Worm (Caenorhabditis elegans) whole organism, midembryonic: ENCODE results near the gene cua-1.

Source experiments
- T22C8.4 ChIP-seq: fragments of 200-800 bp; sonication (Bioruptor generic); IDR thresholded peaks from 2 replicates; pipeline ENCODE4 v1.3.6; 2022; ENCODE audit warnings: missing genetic modification characterization, missing compliant biosample characterization
- cog-1 ChIP-seq: sonication (generic microtip); optimal IDR thresholded peaks from 2 replicates; lab custom pipeline; 2016; ENCODE audit warnings: missing genetic modification characterization, missing compliant biosample characterization
- flt-1 ChIP-seq: fragments of 200-800 bp; sonication (Bioruptor generic); IDR thresholded peaks from 2 replicates; pipeline ENCODE4 v1.3.6; 2022; ENCODE audit warnings: missing genetic modification characterization, missing compliant biosample characterization
- med-1 ChIP-seq: sonication (generic microtip); optimal IDR thresholded peaks from 2 replicates; lab custom pipeline; 2017; ENCODE audit warnings: missing genetic modification characterization, mild to moderate bottlenecking, missing compliant biosample characterization, antibody characterized with exemption, missing genetic modification reagents; ENCODE audit not compliant: insufficient read depth
- ref-1 ChIP-seq: fragments of 200-800 bp; sonication (Bioruptor generic); conservative IDR thresholded peaks from 2 replicates; pipeline ENCODE4 v1.3.6; 2022; ENCODE audit warnings: missing genetic modification reagents, missing genetic modification characterization, missing compliant biosample characterization
- tab-1 ChIP-seq: fragments of 200-800 bp; sonication (Bioruptor generic); IDR thresholded peaks from 2 replicates; pipeline ENCODE4 v1.3.6; 2022; ENCODE audit warnings: missing genetic modification characterization, missing compliant biosample characterization
- ztf-23 ChIP-seq: fragments of 200-800 bp; sonication (Bioruptor generic); IDR thresholded peaks from 2 replicates; pipeline ENCODE4 v1.3.6; 2022; ENCODE audit warnings: missing genetic modification reagents, missing genetic modification characterization, missing compliant biosample characterization

DNA sequence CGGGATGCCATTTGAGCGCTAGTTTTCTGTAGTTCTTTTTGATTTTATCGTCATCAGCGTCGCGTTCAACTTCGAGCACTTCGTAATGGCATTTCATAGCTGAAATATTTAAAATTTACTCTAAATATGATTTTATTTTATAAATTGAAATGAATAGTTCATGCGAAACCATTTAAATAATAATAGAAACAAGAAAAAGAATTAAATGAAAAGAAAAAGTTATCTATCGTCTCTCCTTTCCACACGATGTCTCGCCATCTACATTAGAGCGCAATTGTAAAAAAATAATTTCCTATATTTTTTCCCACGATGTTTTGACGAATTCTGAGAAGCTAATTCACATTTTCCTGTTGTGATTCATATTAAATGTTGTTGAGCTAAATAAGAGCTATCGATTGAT, 61.9 kb downstream of the cua-1 start, which contains the start of gene dnj-17:
- TF ChIP-seq ztf-23 (GFP tag; lab: Robert Waterston, UW), result no peak
- TF ChIP-seq flt-1, result no peak
- no peak for TF ChIP-seq tab-1 (GFP tag; lab: Robert Waterston, UW)
- no peak for TF ChIP-seq ref-1 (GFP tag; lab: Robert Waterston, UW)
- TF ChIP-seq med-1, result no peak
- no peak for TF ChIP-seq cog-1 (tag; lab: Kevin White, UChicago)
- TF ChIP-seq T22C8.4 (GFP tag; lab: Robert Waterston, UW), result no peak
